Fruit fly (Drosophila melanogaster) whole organism, wandering third instar larva: ENCODE data around the gene CG15337.

Experiments used
- Abd-B ChIP-seq: fragments of >200 bp; optimal IDR thresholded peaks from 2 replicates; lab custom pipeline; 2017; ENCODE audit warnings: missing biosample characterization, missing genetic modification characterization
- Dfd ChIP-seq: fragments of >200 bp; optimal IDR thresholded peaks from 2 replicates; lab custom pipeline; 2017; ENCODE audit warnings: missing biosample characterization, missing genetic modification characterization
- GATAd ChIP-seq: sonication (Bioruptor generic); optimal IDR thresholded peaks from 2 replicates; lab custom pipeline; 2016; ENCODE audit warnings: missing biosample characterization, missing genetic modification characterization
- Hnf4 ChIP-seq: fragments of 200-800 bp; sonication (Bioruptor generic); optimal IDR thresholded peaks from 2 replicates; lab custom pipeline; 2016; ENCODE audit warnings: missing biosample characterization, mild to moderate bottlenecking, missing genetic modification characterization
- Hr83 ChIP-seq: fragments of 200-300 bp; sonication (Bioruptor generic); optimal IDR thresholded peaks from 2 replicates; lab custom pipeline; 2016; ENCODE audit warnings: missing biosample characterization, mild to moderate bottlenecking, missing genetic modification characterization, moderate library complexity; ENCODE audit not compliant: poor library complexity, severe bottlenecking
- dsf ChIP-seq: sonication (Bioruptor generic); optimal IDR thresholded peaks from 2 replicates; lab custom pipeline; 2016; ENCODE audit warnings: missing biosample characterization, missing genetic modification characterization, borderline replicate concordance
- psq ChIP-seq: fragments of 200-800 bp; sonication (Bioruptor generic); optimal IDR thresholded peaks from 3 replicates; lab custom pipeline; 2017; ENCODE audit warnings: missing biosample characterization, mild to moderate bottlenecking, missing genetic modification characterization, moderate library complexity
- woc ChIP-seq: sonication (Bioruptor generic); optimal IDR thresholded peaks from 2 replicates; lab custom pipeline; 2016; ENCODE audit warnings: missing biosample characterization, mild to moderate bottlenecking, missing genetic modification characterization

DNA sequence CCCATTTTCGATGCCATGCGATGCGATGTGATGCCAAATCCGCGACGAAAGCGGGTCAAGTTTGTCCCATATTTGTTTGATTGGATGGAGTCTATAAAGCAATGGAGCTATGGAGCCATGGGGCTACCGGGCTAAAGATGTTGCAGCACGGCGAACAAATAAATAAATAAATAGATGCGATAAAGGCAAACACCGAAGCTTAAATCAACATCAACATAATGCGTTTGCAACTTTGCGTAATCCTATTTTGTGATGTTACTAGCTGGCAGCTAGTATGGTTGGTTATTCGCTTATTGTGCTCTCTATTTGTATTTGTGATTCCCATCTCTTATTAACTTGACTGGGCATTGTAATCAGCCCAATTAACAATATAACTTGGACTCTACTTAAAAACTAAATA is 31.7 kb upstream of the CG15337 start:
- no peak for TF ChIP-seq woc (GFP tag; lab: Kevin White, UChicago)
- TF ChIP-seq Abd-B (GFP tag; lab: Kevin White, UChicago), result no peak
- TF ChIP-seq Hnf4, result no peak
- TF ChIP-seq Hr83 (GFP tag; lab: Kevin White, UChicago), result no peak
- TF ChIP-seq GATAd (GFP tag; lab: Kevin White, UChicago), result no peak
- TF ChIP-seq psq, result no peak
- TF ChIP-seq Dfd (GFP tag; lab: Kevin White, UChicago), result no peak
- TF ChIP-seq dsf, result no peak
